Fruit fly (Drosophila melanogaster) whole organism, embryonic: Measurements from ENCODE around the gene Mst77F.
A peak's percentile ranks its signal among the peaks of the same experiment; 100 is the strongest.

Experiments used
- Antp ChIP-seq: fragments of 200-800 bp; sonication (Bioruptor generic); optimal IDR thresholded peaks from 3 replicates; lab custom pipeline; 2016; ENCODE audit warnings: missing biosample characterization, missing genetic modification characterization
- Awh ChIP-seq: fragments of 200-800 bp; sonication (Bioruptor generic); IDR thresholded peaks from 2 replicates; pipeline ENCODE4, ENCODE4 v1.3.6; 2022; ENCODE audit warnings: missing biosample characterization, missing genetic modification characterization
- C15 ChIP-seq: fragments of 200-800 bp; sonication (Bioruptor generic); IDR thresholded peaks from 3 replicates; pipeline ENCODE4 v1.3.6; 2022; ENCODE audit warnings: missing biosample characterization, missing genetic modification characterization
- CG10267 ChIP-seq: fragments of 200-800 bp; sonication (Bioruptor generic); optimal IDR thresholded peaks from 2 replicates; lab custom pipeline; 2018; ENCODE audit warnings: missing biosample characterization, mild to moderate bottlenecking, missing genetic modification characterization, moderate library complexity
- CG10565 ChIP-seq: fragments of 200-800 bp; sonication (Bioruptor generic); optimal IDR thresholded peaks from 3 replicates; lab custom pipeline; 2016; ENCODE audit warnings: missing biosample characterization, mild to moderate bottlenecking, missing genetic modification characterization
- CG11247 ChIP-seq: fragments of 200-800 bp; sonication (Bioruptor generic); IDR thresholded peaks from 2 replicates; pipeline ENCODE4 v1.3.6; 2022; ENCODE audit warnings: missing biosample characterization, missing genetic modification characterization
- CG11723 ChIP-seq: fragments of 200-800 bp; sonication (Bioruptor generic); optimal IDR thresholded peaks from 2 replicates; lab custom pipeline; 2017; ENCODE audit warnings: missing biosample characterization, mild to moderate bottlenecking, missing genetic modification characterization
- CG1233 ChIP-seq: fragments of 200-800 bp; sonication (Bioruptor generic); optimal IDR thresholded peaks from 4 replicates; lab custom pipeline; 2018; ENCODE audit warnings: missing biosample characterization, mild to moderate bottlenecking, missing genetic modification characterization
- CG14441 ChIP-seq: fragments of 200-800 bp; sonication (Bioruptor generic); IDR thresholded peaks from 2 replicates; pipeline ENCODE4 v1.3.6; 2022; ENCODE audit warnings: missing biosample characterization, missing genetic modification characterization
- CG15011 ChIP-seq: fragments of 200-800 bp; sonication (Bioruptor generic); optimal IDR thresholded peaks from 3 replicates; lab custom pipeline; 2018; ENCODE audit warnings: missing biosample characterization, mild to moderate bottlenecking, missing genetic modification characterization
- CG15479 ChIP-seq: fragments of 200-800 bp; sonication (Bioruptor generic); optimal IDR thresholded peaks from 3 replicates; lab custom pipeline; 2019; ENCODE audit warnings: missing biosample characterization, mild to moderate bottlenecking, missing genetic modification characterization, moderate library complexity
- CG15696 ChIP-seq: fragments of 200-800 bp; sonication (Bioruptor generic); optimal IDR thresholded peaks from 2 replicates; lab custom pipeline; 2019; ENCODE audit warnings: missing biosample characterization, mild to moderate bottlenecking, missing genetic modification characterization, moderate library complexity
- CG16779 ChIP-seq: fragments of 200-800 bp; sonication (Bioruptor generic); IDR thresholded peaks from 2 replicates; pipeline ENCODE4 v1.3.6; 2022; ENCODE audit warnings: missing biosample characterization, missing genetic modification characterization
- CG16815 ChIP-seq: fragments of 200-800 bp; sonication (Bioruptor generic); optimal IDR thresholded peaks from 3 replicates; lab custom pipeline; 2017; ENCODE audit warnings: missing biosample characterization, mild to moderate bottlenecking, missing genetic modification characterization
- CG17612 ChIP-seq: fragments of 200-800 bp; sonication (Bioruptor generic); IDR thresholded peaks from 2 replicates; pipeline ENCODE4 v1.3.6; 2022; ENCODE audit warnings: missing biosample characterization, missing genetic modification characterization
- CG18599 ChIP-seq: fragments of 200-800 bp; sonication (Bioruptor generic); optimal IDR thresholded peaks from 3 replicates; lab custom pipeline; 2017; ENCODE audit warnings: missing biosample characterization, missing genetic modification characterization, mild to moderate bottlenecking, moderate library complexity, missing genetic modification reagents
- CG18619 ChIP-seq: fragments of 200-800 bp; sonication (Bioruptor generic); optimal IDR thresholded peaks from 3 replicates; lab custom pipeline; 2017; ENCODE audit warnings: missing biosample characterization, mild to moderate bottlenecking, missing genetic modification characterization
- CG31224 ChIP-seq: fragments of 200-800 bp; sonication (Bioruptor generic); IDR thresholded peaks from 2 replicates; pipeline ENCODE4 v1.3.6; 2022; ENCODE audit warnings: missing biosample characterization, missing genetic modification characterization
- CG33213 ChIP-seq: fragments of 200-800 bp; sonication (Bioruptor generic); optimal IDR thresholded peaks from 3 replicates; lab custom pipeline; 2016; ENCODE audit warnings: missing biosample characterization, missing genetic modification characterization
- CG33557 ChIP-seq: fragments of 200-800 bp; sonication (Bioruptor generic); optimal IDR thresholded peaks from 2 replicates; lab custom pipeline; 2019; ENCODE audit warnings: missing biosample characterization, mild to moderate bottlenecking, missing genetic modification characterization, moderate library complexity
- CG5953 ChIP-seq: fragments of 200-800 bp; sonication (Bioruptor generic); IDR thresholded peaks from 2 replicates; pipeline ENCODE4 v1.3.6; 2022; ENCODE audit warnings: missing biosample characterization, missing genetic modification characterization
- CG8765 ChIP-seq: fragments of 200-800 bp; sonication (Bioruptor generic); IDR thresholded peaks from 2 replicates; pipeline ENCODE4 v1.3.6; 2022; ENCODE audit warnings: missing biosample characterization, missing genetic modification characterization
- CG9817 ChIP-seq: fragments of 200-800 bp; sonication (Bioruptor generic); optimal IDR thresholded peaks from 2 replicates; lab custom pipeline; 2018; ENCODE audit warnings: missing biosample characterization, mild to moderate bottlenecking, missing genetic modification characterization, moderate library complexity
- CHES-1-like ChIP-seq: fragments of 200-800 bp; sonication (Bioruptor generic); optimal IDR thresholded peaks from 2 replicates; lab custom pipeline; 2016; ENCODE audit warnings: missing biosample characterization, missing genetic modification characterization
- Fer2 ChIP-seq: fragments of 200-800 bp; sonication (Bioruptor generic); optimal IDR thresholded peaks from 2 replicates; lab custom pipeline; 2018; ENCODE audit warnings: missing biosample characterization, mild to moderate bottlenecking, missing genetic modification characterization, moderate library complexity
- Lpt ChIP-seq: fragments of >200 bp; optimal IDR thresholded peaks from 2 replicates; lab custom pipeline; 2018; ENCODE audit warnings: missing biosample characterization, missing genetic modification characterization
- MBD-R2 ChIP-seq: fragments of 200-800 bp; sonication (Bioruptor generic); IDR thresholded peaks from 2 replicates; pipeline ENCODE4 v1.3.6; 2022; ENCODE audit warnings: missing biosample characterization, missing genetic modification characterization
- Rx ChIP-seq: fragments of 200-800 bp; sonication (Bioruptor generic); IDR thresholded peaks from 2 replicates; pipeline ENCODE4 v1.3.6; 2022; ENCODE audit warnings: missing biosample characterization, missing genetic modification characterization
- Sin3A ChIP-seq: fragments of >200 bp; optimal IDR thresholded peaks from 2 replicates; lab custom pipeline; 2018
- Ssrp ChIP-seq: fragments of 200-800 bp; sonication (Bioruptor generic); optimal IDR thresholded peaks from 2 replicates; lab custom pipeline; 2018; ENCODE audit warnings: missing biosample characterization, mild to moderate bottlenecking, missing genetic modification characterization, moderate library complexity
- Taf1 ChIP-seq: fragments of 200-800 bp; sonication (Bioruptor generic); IDR thresholded peaks from 2 replicates; pipeline ENCODE4 v1.3.6; 2022; ENCODE audit warnings: missing biosample characterization, missing genetic modification characterization
- ash1 ChIP-seq: fragments of 200-800 bp; sonication (Bioruptor generic); optimal IDR thresholded peaks from 2 replicates; lab custom pipeline; 2018; ENCODE audit warnings: missing biosample characterization, mild to moderate bottlenecking, missing genetic modification characterization
- dati ChIP-seq: fragments of 200-800 bp; sonication (Bioruptor generic); IDR thresholded peaks from 2 replicates; pipeline ENCODE4 v1.3.6; 2022; ENCODE audit warnings: missing biosample characterization, missing genetic modification characterization
- exex ChIP-seq: fragments of 200-800 bp; sonication (Bioruptor generic); optimal IDR thresholded peaks from 4 replicates; lab custom pipeline; 2018; ENCODE audit warnings: missing biosample characterization, mild to moderate bottlenecking, missing genetic modification characterization, moderate library complexity
- fu2 ChIP-seq: fragments of 200-800 bp; sonication (Bioruptor generic); optimal IDR thresholded peaks from 2 replicates; lab custom pipeline; 2016; ENCODE audit warnings: missing biosample characterization, missing genetic modification characterization
- gt ChIP-seq: fragments of 200-800 bp; sonication (Bioruptor generic); IDR thresholded peaks from 2 replicates; pipeline ENCODE4 v1.3.6; 2022; ENCODE audit warnings: missing biosample characterization, missing genetic modification characterization
- hbn ChIP-seq: fragments of 200-800 bp; sonication (Bioruptor generic); IDR thresholded peaks from 2 replicates; pipeline ENCODE4 v1.3.6; 2022; ENCODE audit warnings: missing biosample characterization, missing genetic modification characterization; ENCODE audit not compliant: partially characterized antibody
- lilli ChIP-seq: fragments of 200-800 bp; sonication (Bioruptor generic); optimal IDR thresholded peaks from 3 replicates; lab custom pipeline; 2016; ENCODE audit warnings: missing biosample characterization, missing genetic modification characterization
- nerfin-1 ChIP-seq: fragments of 200-800 bp; sonication (Bioruptor generic); optimal IDR thresholded peaks from 3 replicates; lab custom pipeline; 2019; ENCODE audit warnings: missing biosample characterization, mild to moderate bottlenecking, missing genetic modification characterization, moderate library complexity
- org-1 ChIP-seq: fragments of 200-800 bp; sonication (Bioruptor generic); optimal IDR thresholded peaks from 2 replicates; lab custom pipeline; 2017; ENCODE audit warnings: missing biosample characterization, missing genetic modification characterization
- otp ChIP-seq: fragments of 200-800 bp; sonication (Bioruptor generic); IDR thresholded peaks from 3 replicates; pipeline ENCODE4, ENCODE4 v1.3.6; 2022; ENCODE audit warnings: missing biosample characterization, missing genetic modification characterization
- pfk ChIP-seq: fragments of 200-800 bp; sonication (Bioruptor generic); optimal IDR thresholded peaks from 2 replicates; lab custom pipeline; 2018; ENCODE audit warnings: missing biosample characterization, mild to moderate bottlenecking, missing genetic modification characterization, moderate library complexity
- ranshi ChIP-seq: fragments of 200-800 bp; sonication (Bioruptor generic); IDR thresholded peaks from 2 replicates; pipeline ENCODE4 v1.3.6; 2022; ENCODE audit warnings: missing biosample characterization, missing genetic modification characterization
- rib ChIP-seq: fragments of 200-800 bp; sonication (Bioruptor generic); IDR thresholded peaks from 2 replicates; pipeline ENCODE4 v1.3.6; 2022; ENCODE audit warnings: missing biosample characterization, missing genetic modification characterization
- sd ChIP-seq: fragments of 200-800 bp; sonication (Bioruptor generic); optimal IDR thresholded peaks from 3 replicates; lab custom pipeline; 2018; ENCODE audit warnings: missing biosample characterization, mild to moderate bottlenecking, missing genetic modification characterization, moderate library complexity
- so ChIP-seq: fragments of 200-800 bp; sonication (Bioruptor generic); IDR thresholded peaks from 3 replicates; pipeline ENCODE4 v1.3.6; 2022; ENCODE audit warnings: missing biosample characterization, missing genetic modification characterization
- ssp ChIP-seq: fragments of 200-800 bp; sonication (Bioruptor generic); IDR thresholded peaks from 2 replicates; pipeline ENCODE4 v1.3.6; 2022; ENCODE audit warnings: missing biosample characterization, missing genetic modification characterization
- stc ChIP-seq: fragments of 200-800 bp; sonication (Bioruptor generic); IDR thresholded peaks from 2 replicates; pipeline ENCODE4 v1.3.6; 2022; ENCODE audit warnings: missing biosample characterization, missing genetic modification characterization
- tin ChIP-seq: fragments of 200-800 bp; sonication (Bioruptor generic); optimal IDR thresholded peaks from 3 replicates; lab custom pipeline; 2016; ENCODE audit warnings: missing biosample characterization, missing genetic modification characterization
- tio ChIP-seq: fragments of 200-800 bp; sonication (Bioruptor generic); optimal IDR thresholded peaks from 2 replicates; lab custom pipeline; 2017; ENCODE audit warnings: missing biosample characterization, missing genetic modification characterization, inconsistent platforms
- tna ChIP-seq: fragments of 200-800 bp; sonication (Bioruptor generic); IDR thresholded peaks from 2 replicates; pipeline ENCODE4 v1.3.6; 2022; ENCODE audit warnings: missing biosample characterization, missing genetic modification characterization; ENCODE audit not compliant: partially characterized antibody
- trh ChIP-seq: fragments of 200-800 bp; sonication (Bioruptor generic); optimal IDR thresholded peaks from 2 replicates; lab custom pipeline; 2016; ENCODE audit warnings: missing biosample characterization, missing genetic modification characterization

Mst77F gene

DNA sequence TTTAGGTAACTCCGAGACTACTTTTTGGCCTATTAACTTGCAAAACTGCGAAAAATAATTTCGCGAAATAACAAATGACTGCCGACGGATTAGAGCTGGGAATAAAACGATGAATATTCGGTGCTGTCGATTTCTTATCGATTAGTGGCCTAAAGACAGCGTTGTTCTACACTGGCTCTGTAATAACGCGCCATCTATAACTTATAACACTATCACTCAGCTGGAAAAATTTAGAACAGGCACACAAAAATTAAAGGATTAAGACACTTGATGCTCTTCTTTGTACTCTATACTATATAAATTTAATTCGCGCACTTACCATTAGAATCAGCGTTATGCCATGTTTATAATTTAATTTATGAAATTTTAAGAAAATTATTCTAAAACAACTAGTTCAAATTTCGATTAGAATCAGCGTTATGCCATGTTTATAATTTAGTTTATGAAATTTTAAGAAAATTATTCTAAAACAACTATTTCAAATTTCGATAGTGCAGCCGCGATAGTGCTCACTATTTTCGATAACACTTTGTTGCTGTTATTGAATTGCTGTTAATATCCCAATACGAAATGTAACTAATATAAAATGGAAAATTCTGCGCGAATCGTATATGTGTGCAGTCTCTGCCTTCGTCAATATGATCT is 23.8 kb upstream of the Mst77F start, which contains the start of the genes CSN3 and CG11456 (continued):
- TF ChIP-seq rib (peak; percentile 82), CG10267 (tag; lab: Kevin White, UChicago) (peak; percentile 97), CG8765 (GFP tag; lab: Robert Waterston, UW) (no peak), CG10565 (GFP tag; lab: Kevin White, UChicago) (no peak), MBD-R2 (GFP tag; lab: Robert Waterston, UW) (peak; percentile 85), CG15011 (GFP tag; lab: Kevin White, UChicago) (no peak), CG18619 (no peak), CG15479 (no peak), Awh (GFP tag; lab: Robert Waterston, UW) (no peak), pfk (GFP tag; lab: Kevin White, UChicago) (no peak), so (GFP tag; lab: Robert Waterston, UW) (no peak), CG1233 (GFP tag; lab: Kevin White, UChicago) (no peak), hbn (GFP tag; lab: Robert Waterston, UW) (peak; percentile 54), CG16815 (GFP tag; lab: Kevin White, UChicago) (no peak), CHES-1-like (peak; percentile 54), dati (GFP tag; lab: Robert Waterston, UW) (no peak), CG11723 (GFP tag; lab: Kevin White, UChicago) (no peak), CG16779 (GFP tag; lab: Robert Waterston, UW) (no peak), nerfin-1 (tag; lab: Kevin White, UChicago) (no peak), Antp (GFP tag; lab: Kevin White, UChicago) (peak; percentile 55), tna (GFP tag; lab: Robert Waterston, UW) (peak; percentile 69), gt (GFP tag; lab: Robert Waterston, UW) (no peak), CG9817 (peak; percentile 30), ranshi (peak; percentile 45; the same call in 1 of the 2 replicates), CG11247 (GFP tag; lab: Robert Waterston, UW) (peak; percentile 33; the same call in 1 of the 2 replicates), lilli (peak; percentile 58), C15 (GFP tag; lab: Robert Waterston, UW) (no peak), otp (GFP tag; lab: Robert Waterston, UW) (no peak), CG33213 (GFP tag; lab: Kevin White, UChicago) (peak; percentile 73), CG17612 (GFP tag; lab: Robert Waterston, UW) (no peak), trh (no peak), Sin3A (lab: Kevin White, UChicago) (peak; percentile 36), Lpt (no peak), Taf1 (GFP tag; lab: Robert Waterston, UW) (peak; percentile 44; the same call in 1 of the 2 replicates), Rx (GFP tag; lab: Robert Waterston, UW) (no peak)

DNA sequence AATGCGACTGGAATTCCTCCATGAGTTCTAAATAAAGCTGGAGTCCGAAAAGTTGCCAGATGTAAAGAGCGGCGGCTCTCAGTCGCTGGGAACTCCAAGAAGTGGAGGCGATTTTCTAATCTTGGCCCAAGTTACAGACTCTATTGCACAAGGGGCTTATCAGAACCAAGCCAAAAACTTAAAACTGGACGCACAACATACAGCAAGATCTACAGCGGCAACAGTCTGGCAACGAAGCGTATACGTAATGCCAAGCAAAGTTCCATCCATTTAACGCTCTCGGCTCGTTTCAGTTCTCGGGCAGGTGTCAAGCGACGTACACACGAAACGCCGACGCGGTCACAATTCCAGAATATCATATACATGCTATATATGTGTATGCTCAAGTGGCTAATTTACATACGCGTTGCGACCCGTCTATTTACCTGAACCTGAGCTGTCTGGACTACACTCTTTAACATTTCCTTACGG is 20.0 kb upstream of the Mst77F start:
- TF ChIP-seq CG31224 (GFP tag; lab: Robert Waterston, UW) (no peak), CG18599 (GFP tag; lab: Kevin White, UChicago) (peak; percentile 17), CG5953 (GFP tag; lab: Robert Waterston, UW) (no peak), CG15696 (tag; lab: Kevin White, UChicago) (no peak), CG33557 (no peak), tin (GFP tag; lab: Kevin White, UChicago) (no peak), Ssrp (tag; lab: Kevin White, UChicago) (no peak), Fer2 (tag; lab: Kevin White, UChicago) (no peak), sd (tag; lab: Kevin White, UChicago) (peak; percentile 37), CG14441 (GFP tag; lab: Robert Waterston, UW) (no peak), ash1 (GFP tag; lab: Kevin White, UChicago) (no peak), ssp (GFP tag; lab: Robert Waterston, UW) (no peak), tio (GFP tag; lab: Kevin White, UChicago) (no peak), Antp (GFP tag; lab: Kevin White, UChicago) (no peak), exex (tag; lab: Kevin White, UChicago) (peak; percentile 66), stc (no peak), org-1 (GFP tag; lab: Kevin White, UChicago) (no peak), fu2 (GFP tag; lab: Kevin White, UChicago) (no peak)
